Fruit fly (Drosophila melanogaster) whole organism, adult: ENCODE data around the gene Arpc4.

Experiments
- CG11617 ChIP-seq: fragments of 200-800 bp; sonication (Bioruptor generic); optimal IDR thresholded peaks from 2 replicates; lab custom pipeline; 2017; ENCODE audit warnings: mild to moderate bottlenecking, missing biosample characterization, missing genetic modification reagents, missing genetic modification characterization
- CG12768 ChIP-seq: fragments of 200-800 bp; sonication (Bioruptor generic); optimal IDR thresholded peaks from 2 replicates; lab custom pipeline; 2017; ENCODE audit warnings: missing biosample characterization, missing genetic modification characterization, mild to moderate bottlenecking, moderate library complexity, missing genetic modification reagents
- CG14711 ChIP-seq: fragments of 200-800 bp; sonication (Bioruptor generic); optimal IDR thresholded peaks from 2 replicates; lab custom pipeline; 2018; ENCODE audit warnings: missing biosample characterization, mild to moderate bottlenecking, missing genetic modification characterization, moderate library complexity
- CG1620 ChIP-seq: fragments of 200-800 bp; sonication (Bioruptor generic); optimal IDR thresholded peaks from 2 replicates; lab custom pipeline; 2016; ENCODE audit warnings: missing biosample characterization, missing genetic modification characterization
- CG33017 ChIP-seq: fragments of 200-800 bp; sonication (Bioruptor generic); optimal IDR thresholded peaks from 2 replicates; lab custom pipeline; 2018; ENCODE audit warnings: missing biosample characterization, mild to moderate bottlenecking, missing genetic modification characterization, moderate library complexity
- CG5204 ChIP-seq: fragments of 200-800 bp; sonication (Bioruptor generic); optimal IDR thresholded peaks from 2 replicates; lab custom pipeline; 2016; ENCODE audit warnings: missing biosample characterization, missing genetic modification characterization
- CG7045 ChIP-seq: fragments of 200-800 bp; sonication (Bioruptor generic); optimal IDR thresholded peaks from 2 replicates; lab custom pipeline; 2017; ENCODE audit warnings: missing biosample characterization, mild to moderate bottlenecking, missing genetic modification characterization
- CG7101 ChIP-seq: fragments of 200-800 bp; sonication (Bioruptor generic); optimal IDR thresholded peaks from 2 replicates; lab custom pipeline; 2018; ENCODE audit warnings: missing biosample characterization, mild to moderate bottlenecking, missing genetic modification characterization, moderate library complexity
- Clk ChIP-seq: fragments of 200-800 bp; sonication (Bioruptor generic); optimal IDR thresholded peaks from 2 replicates; lab custom pipeline; 2017; ENCODE audit warnings: missing biosample characterization, missing genetic modification characterization
- Crg-1 ChIP-seq: fragments of 200-800 bp; sonication (Bioruptor generic); optimal IDR thresholded peaks from 2 replicates; lab custom pipeline; 2016; ENCODE audit warnings: missing biosample characterization, missing genetic modification characterization
- Hr96 ChIP-seq: fragments of 200-800 bp; sonication (Bioruptor generic); optimal IDR thresholded peaks from 2 replicates; lab custom pipeline; 2016; ENCODE audit warnings: missing biosample characterization, missing genetic modification characterization
- Mnt ChIP-seq: fragments of 200-800 bp; sonication (Bioruptor generic); optimal IDR thresholded peaks from 2 replicates; lab custom pipeline; 2016; ENCODE audit warnings: missing biosample characterization, mild to moderate bottlenecking, missing genetic modification characterization
- bab1 ChIP-seq: fragments of 200-800 bp; sonication (Bioruptor generic); optimal IDR thresholded peaks from 3 replicates; lab custom pipeline; 2019; ENCODE audit warnings: missing biosample characterization, mild to moderate bottlenecking, missing genetic modification characterization, moderate library complexity
- cic ChIP-seq: fragments of 200-800 bp; sonication (Bioruptor generic); optimal IDR thresholded peaks from 2 replicates; lab custom pipeline; 2017; ENCODE audit warnings: missing biosample characterization, mild to moderate bottlenecking, missing genetic modification characterization, moderate library complexity
- cnc ChIP-seq, 2 experiments: fragments of >200 bp; optimal IDR thresholded peaks; 2 replicates each; lab custom pipeline; 2017
- kay ChIP-seq: fragments of 200-800 bp; sonication (Bioruptor generic); peaks from one replicate; lab custom pipeline; 2016; ENCODE audit warnings: missing biosample characterization, missing genetic modification characterization, borderline replicate concordance
- ovo ChIP-seq: fragments of 200-800 bp; sonication (Bioruptor generic); optimal IDR thresholded peaks from 2 replicates; lab custom pipeline; 2016; ENCODE audit warnings: missing biosample characterization, missing genetic modification characterization
- pad ChIP-seq: fragments of 200-800 bp; sonication (Bioruptor generic); optimal IDR thresholded peaks from 3 replicates; lab custom pipeline; 2017; ENCODE audit warnings: missing biosample characterization, missing genetic modification characterization, mild to moderate bottlenecking, moderate library complexity, missing genetic modification reagents
- tj ChIP-seq: fragments of 200-800 bp; sonication (Bioruptor generic); optimal IDR thresholded peaks from 3 replicates; lab custom pipeline; 2017; ENCODE audit warnings: missing biosample characterization, mild to moderate bottlenecking, missing genetic modification characterization, moderate library complexity
- toe ChIP-seq: fragments of 200-800 bp; sonication (Bioruptor generic); optimal IDR thresholded peaks from 2 replicates; lab custom pipeline; 2016; ENCODE audit warnings: missing biosample characterization, missing genetic modification characterization

Arpc4 gene

dm6 chr2L:6155041-6155440 is 30.1 kb downstream of the Arpc4 start, which contains the start of gene CG31639:
CG31639 (minus strand) TSS chr2L:6155141.
- TF ChIP-seq kay (GFP tag; lab: Kevin White, UChicago) (no peak), CG5204 (GFP tag; lab: Kevin White, UChicago) (no peak), Mnt (no peak), tj (no peak), Clk (GFP tag; lab: Kevin White, UChicago) (no peak), cnc (optimal IDR thresholded peaks at IDR 0.05; lab: Kevin White, UChicago) (no peak), CG7045 (GFP tag; lab: Kevin White, UChicago) (no peak)

- TF ChIP-seq tj = no peak
- TF ChIP-seq Crg-1 (GFP tag; lab: Kevin White, UChicago) = no peak
- no peak for TF ChIP-seq CG11617
- TF ChIP-seq pad (GFP tag; lab: Kevin White, UChicago) = no peak
- no peak for TF ChIP-seq CG5204 (GFP tag; lab: Kevin White, UChicago)
- no peak for TF ChIP-seq Hr96 (GFP tag; lab: Kevin White, UChicago)
- no peak for TF ChIP-seq cic (GFP tag; lab: Kevin White, UChicago)
- TF ChIP-seq toe = no peak
- TF ChIP-seq Clk (GFP tag; lab: Kevin White, UChicago) = no peak
- TF ChIP-seq CG14711 = no peak
- no peak for TF ChIP-seq Mnt
- no peak for TF ChIP-seq ovo (GFP tag; lab: Kevin White, UChicago)
- no peak for TF ChIP-seq cnc (optimal IDR thresholded peaks at IDR 0.05; lab: Kevin White, UChicago)
- no peak for TF ChIP-seq CG7045 (GFP tag; lab: Kevin White, UChicago)
- no peak for TF ChIP-seq CG12768
Observed at dm6 chr2L:6160100-6160499, 35.2 kb downstream of the Arpc4 start, which contains the start of gene CG13989. CG13989 (plus strand) TSS chr2L:6160400.

- TF ChIP-seq CG11617 (no peak), CG7101 (tag; lab: Kevin White, UChicago) (no peak), Clk (GFP tag; lab: Kevin White, UChicago) (no peak), CG12768 (no peak), bab1 (GFP tag; lab: Kevin White, UChicago) (no peak), toe (no peak), tj (no peak), ovo (GFP tag; lab: Kevin White, UChicago) (no peak), Hr96 (GFP tag; lab: Kevin White, UChicago) (no peak), kay (GFP tag; lab: Kevin White, UChicago) (no peak), cic (GFP tag; lab: Kevin White, UChicago) (no peak), Crg-1 (GFP tag; lab: Kevin White, UChicago) (no peak), CG5204 (GFP tag; lab: Kevin White, UChicago) (no peak), CG33017 (tag; lab: Kevin White, UChicago) (no peak), CG1620 (GFP tag; lab: Kevin White, UChicago) (no peak), CG7045 (GFP tag; lab: Kevin White, UChicago) (no peak), pad (GFP tag; lab: Kevin White, UChicago) (no peak), cnc (optimal IDR thresholded peaks at IDR 0.05; lab: Kevin White, UChicago) (no peak), Mnt (no peak), CG14711 (no peak)
Observed at dm6 chr2L:6165686-6166085, 40.8 kb downstream of the Arpc4 start.

- TF ChIP-seq CG11617 (no peak), CG12768 (no peak), CG7045 (GFP tag; lab: Kevin White, UChicago) (no peak), Clk (GFP tag; lab: Kevin White, UChicago) (no peak), cic (GFP tag; lab: Kevin White, UChicago) (no peak), CG33017 (tag; lab: Kevin White, UChicago) (no peak), Crg-1 (GFP tag; lab: Kevin White, UChicago) (no peak), cnc (optimal IDR thresholded peaks at IDR 0.05; lab: Kevin White, UChicago) (no peak), pad (GFP tag; lab: Kevin White, UChicago) (no peak), Mnt (no peak), tj (no peak), CG14711 (no peak), CG7101 (tag; lab: Kevin White, UChicago) (no peak), ovo (GFP tag; lab: Kevin White, UChicago) (no peak), Hr96 (GFP tag; lab: Kevin White, UChicago) (no peak), CG1620 (GFP tag; lab: Kevin White, UChicago) (no peak)
Observed at dm6 chr2L:6169119-6169518, 44.2 kb downstream of the Arpc4 start.

dm6 chr2L:6171166-6171565 is 46.2 kb downstream of the Arpc4 start:
- TF ChIP-seq CG33017 (tag; lab: Kevin White, UChicago) (no peak), CG12768 (no peak), CG7101 (tag; lab: Kevin White, UChicago) (no peak), Hr96 (GFP tag; lab: Kevin White, UChicago) (no peak), cic (GFP tag; lab: Kevin White, UChicago) (no peak), ovo (GFP tag; lab: Kevin White, UChicago) (no peak), Crg-1 (GFP tag; lab: Kevin White, UChicago) (no peak), bab1 (GFP tag; lab: Kevin White, UChicago) (no peak), kay (GFP tag; lab: Kevin White, UChicago) (no peak), CG14711 (no peak), CG7045 (GFP tag; lab: Kevin White, UChicago) (no peak), Mnt (no peak), tj (no peak), pad (GFP tag; lab: Kevin White, UChicago) (no peak), CG1620 (GFP tag; lab: Kevin White, UChicago) (no peak), cnc (optimal IDR thresholded peaks at IDR 0.05; lab: Kevin White, UChicago) (no peak), CG11617 (no peak)

dm6 chr2L:6172996-6173395 is 48.1 kb downstream of the Arpc4 start:
- TF ChIP-seq cnc (optimal IDR thresholded peaks at IDR 0.05; lab: Kevin White, UChicago) = no peak
- TF ChIP-seq Mnt = no peak
- TF ChIP-seq tj = no peak
- TF ChIP-seq cic (GFP tag; lab: Kevin White, UChicago) = no peak
- no peak for TF ChIP-seq CG12768
- no peak for TF ChIP-seq Crg-1 (GFP tag; lab: Kevin White, UChicago)
- TF ChIP-seq CG33017 (tag; lab: Kevin White, UChicago) = no peak
- TF ChIP-seq toe = no peak
- no peak for TF ChIP-seq bab1 (GFP tag; lab: Kevin White, UChicago)
- no peak for TF ChIP-seq CG7101 (tag; lab: Kevin White, UChicago)
- no peak for TF ChIP-seq Hr96 (GFP tag; lab: Kevin White, UChicago)
- no peak for TF ChIP-seq CG1620 (GFP tag; lab: Kevin White, UChicago)
- TF ChIP-seq pad (GFP tag; lab: Kevin White, UChicago) = no peak
- no peak for TF ChIP-seq CG14711
- TF ChIP-seq CG5204 (GFP tag; lab: Kevin White, UChicago) = no peak
